Fruit fly (Drosophila melanogaster) whole organism: ENCODE results near the gene CG4830.

Source experiments
- Dll ChIP-seq: fragments of >200 bp; optimal IDR thresholded peaks from 2 replicates; lab custom pipeline; 2017
- pan ChIP-seq: fragments of >200 bp; optimal IDR thresholded peaks from 2 replicates; lab custom pipeline; 2017
- psq ChIP-seq: fragments of >200 bp; optimal IDR thresholded peaks from 2 replicates; lab custom pipeline; 2017

DNA sequence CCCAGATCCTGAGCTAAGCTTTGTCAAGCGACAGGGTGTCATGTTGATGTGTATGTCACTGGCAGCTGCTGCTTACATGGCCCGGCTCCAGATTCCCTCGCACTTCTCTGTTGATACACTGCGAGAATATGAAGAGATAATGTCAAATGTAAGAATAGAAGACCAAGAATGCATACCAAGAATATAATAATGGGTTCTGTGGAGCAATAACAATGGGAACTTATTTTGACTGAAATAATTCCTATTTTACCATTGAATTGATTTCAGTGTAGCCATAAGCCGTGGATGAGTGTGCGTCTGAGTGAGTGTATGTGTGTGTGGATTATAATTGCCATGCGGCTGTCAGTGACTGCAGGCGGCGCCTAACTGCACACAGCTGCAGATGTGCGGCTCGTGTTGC is 14.1 kb downstream of the CG4830 start:
- TF ChIP-seq psq (lab: Kevin White, UChicago) (no peak), Dll (lab: Kevin White, UChicago) (no peak), pan (no peak)
